Worm (Caenorhabditis elegans) whole organism, L4/young adult: ENCODE data around the gene F33G12.6.

ENCODE experiments used
- W03F9.2 ChIP-seq: fragments of 150-350 bp; optimal IDR thresholded peaks from 2 replicates; lab custom pipeline; 2014; ENCODE audit warnings: missing biosample characterization, missing genetic modification characterization
- dao-5 ChIP-seq: sonication (generic microtip); optimal IDR thresholded peaks from 2 replicates; lab custom pipeline; 2016; ENCODE audit warnings: missing genotype, missing genetic modification characterization, moderate library complexity, missing compliant biosample characterization
- him-1 ChIP-seq: sonication (generic microtip); optimal IDR thresholded peaks from 2 replicates; lab custom pipeline; 2016; ENCODE audit warnings: missing genotype, missing genetic modification reagents, missing genetic modification characterization, missing compliant biosample characterization

Gene F33G12.6

ce11 chrII:5049865-5050342 is at the start of gene F33G12.6:
TSS of gene F33G12.6 (plus strand) at chrII:5049915.
- TF ChIP-seq W03F9.2 (tag; lab: Kevin White, UChicago) = no peak
- TF ChIP-seq him-1 (tag; lab: Kevin White, UChicago) = no peak
- no peak for TF ChIP-seq dao-5 (tag; lab: Kevin White, UChicago)

DNA sequence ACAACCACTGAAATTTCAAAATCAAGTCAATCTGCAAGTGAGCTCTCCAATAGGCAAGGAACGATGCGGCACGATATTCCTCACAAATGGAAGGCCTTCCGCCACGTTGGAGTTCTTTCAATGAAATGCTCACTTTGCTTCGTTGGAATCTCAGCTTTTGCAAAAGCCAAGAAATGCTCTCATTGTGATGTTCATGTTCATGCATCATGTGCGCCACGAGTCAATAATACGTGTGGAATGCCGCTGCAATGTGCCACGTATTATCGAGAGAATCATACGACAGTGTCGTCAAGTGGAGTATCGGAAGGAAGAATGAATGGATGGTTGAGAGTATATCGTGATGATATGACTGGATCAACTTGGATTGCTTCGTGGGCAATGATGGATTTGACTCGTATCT is 47.8 kb upstream of the F33G12.6 start:
- no peak for TF ChIP-seq dao-5 (tag; lab: Kevin White, UChicago)
- TF ChIP-seq W03F9.2 (tag; lab: Kevin White, UChicago) = no peak
- no peak for TF ChIP-seq him-1 (tag; lab: Kevin White, UChicago)

DNA sequence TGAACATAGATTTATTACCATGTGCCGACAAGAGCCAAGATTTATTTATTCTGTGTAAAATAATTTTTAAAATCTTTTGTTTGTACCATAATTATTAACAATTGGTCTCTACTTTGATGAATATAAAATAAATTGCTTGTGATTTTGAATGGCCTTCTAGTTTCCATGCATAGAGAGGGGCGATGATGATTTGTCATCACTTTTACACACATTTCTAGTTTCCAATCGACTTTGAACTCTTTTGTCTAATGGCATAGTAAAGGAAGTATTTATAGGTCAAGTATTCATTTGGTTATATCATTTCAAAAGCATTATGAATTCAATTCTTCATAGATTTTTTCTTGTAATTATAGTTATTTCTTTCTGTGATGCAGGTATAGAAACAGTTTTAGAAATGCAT is 46.1 kb upstream of the F33G12.6 start, which contains the start of gene F59A6.10:
Gene F59A6.10 (plus strand): TSS at position 301 of the 400 bp plus-strand sequence.
- TF ChIP-seq him-1 (tag; lab: Kevin White, UChicago) = no peak
- no peak for TF ChIP-seq W03F9.2 (tag; lab: Kevin White, UChicago)
- TF ChIP-seq dao-5 (tag; lab: Kevin White, UChicago) = no peak

DNA sequence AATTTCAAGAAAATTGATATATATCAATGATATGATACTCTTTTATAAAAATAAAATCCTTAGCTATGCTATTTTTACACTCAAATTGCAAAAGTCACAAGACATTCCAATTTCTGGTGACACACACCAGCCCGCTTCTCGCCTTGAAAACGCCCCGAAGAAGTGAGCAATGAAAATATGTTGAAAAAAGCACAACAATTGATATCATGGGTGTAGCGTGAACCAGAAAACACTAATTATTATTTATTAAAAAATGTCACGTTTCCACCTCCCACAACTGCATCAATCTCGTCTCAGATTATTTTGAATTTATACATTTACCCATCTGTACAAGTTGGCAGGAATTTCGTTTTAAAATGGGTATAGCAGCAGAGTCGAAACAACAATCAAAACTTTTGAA is 44.9 kb upstream of the F33G12.6 start, which contains the start of gene F59A6.4:
Gene F59A6.4 (plus strand): TSS at position 301 of the 400 bp plus-strand sequence.
- TF ChIP-seq W03F9.2 (tag; lab: Kevin White, UChicago) (no peak), him-1 (tag; lab: Kevin White, UChicago) (no peak), dao-5 (tag; lab: Kevin White, UChicago) (no peak)

ce11 chrII:5008033-5008432 is 41.7 kb upstream of the F33G12.6 start, which contains the start of gene F59A6.3:
TSS of gene F59A6.3 (plus strand) at chrII:5008333.
- TF ChIP-seq dao-5 (tag; lab: Kevin White, UChicago) = no peak
- TF ChIP-seq him-1 (tag; lab: Kevin White, UChicago) = no peak
- TF ChIP-seq W03F9.2 (tag; lab: Kevin White, UChicago) = no peak

DNA sequence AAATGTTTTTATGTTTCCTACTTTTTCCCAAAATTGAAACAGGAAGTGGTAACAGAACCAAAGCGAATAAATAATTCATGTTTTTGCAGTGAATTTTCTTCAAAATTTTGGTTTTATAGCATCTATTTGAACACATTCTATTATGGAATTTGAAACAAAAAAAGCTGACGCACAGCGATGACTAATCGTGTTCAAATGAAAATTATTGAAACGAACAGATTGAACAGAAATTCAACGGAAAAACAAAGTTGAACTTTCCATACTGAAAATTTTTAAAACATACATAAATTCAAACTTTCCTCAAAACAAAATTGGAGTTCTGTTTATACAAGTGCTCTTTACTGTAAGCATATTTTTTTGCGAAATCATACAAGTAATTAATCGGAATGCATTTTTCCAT is 37.7 kb upstream of the F33G12.6 start, which contains the start of gene F59A6.12:
Gene F59A6.12 (minus strand): TSS at position 101 of the 400 bp plus-strand sequence.
- TF ChIP-seq him-1 (tag; lab: Kevin White, UChicago) (no peak), W03F9.2 (tag; lab: Kevin White, UChicago) (no peak), dao-5 (tag; lab: Kevin White, UChicago) (no peak)

DNA sequence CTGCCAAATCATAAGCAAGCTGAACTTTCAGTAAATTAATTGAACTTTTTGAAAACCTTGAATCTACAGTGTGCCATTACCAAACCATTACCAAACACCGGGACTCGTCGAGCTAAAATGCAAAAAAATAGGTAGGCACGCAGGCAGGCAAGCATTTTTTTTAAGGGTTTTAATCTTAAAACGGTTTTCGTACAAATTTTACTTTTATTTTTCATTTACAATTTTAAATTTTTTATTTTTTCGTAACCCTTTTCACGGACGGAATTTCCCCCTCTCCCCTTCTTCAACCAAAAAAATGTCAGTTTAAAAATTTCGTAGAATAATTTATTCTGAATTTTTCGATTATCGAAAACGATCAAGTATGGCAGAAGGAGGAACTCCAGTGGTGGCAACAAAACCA is 35.3 kb upstream of the F33G12.6 start, which contains the start of gene F59A6.2:
Gene F59A6.2 (plus strand): TSS at position 301 of the 400 bp plus-strand sequence.
- TF ChIP-seq dao-5 (tag; lab: Kevin White, UChicago) (no peak), W03F9.2 (tag; lab: Kevin White, UChicago) (no peak), him-1 (tag; lab: Kevin White, UChicago) (no peak)

DNA sequence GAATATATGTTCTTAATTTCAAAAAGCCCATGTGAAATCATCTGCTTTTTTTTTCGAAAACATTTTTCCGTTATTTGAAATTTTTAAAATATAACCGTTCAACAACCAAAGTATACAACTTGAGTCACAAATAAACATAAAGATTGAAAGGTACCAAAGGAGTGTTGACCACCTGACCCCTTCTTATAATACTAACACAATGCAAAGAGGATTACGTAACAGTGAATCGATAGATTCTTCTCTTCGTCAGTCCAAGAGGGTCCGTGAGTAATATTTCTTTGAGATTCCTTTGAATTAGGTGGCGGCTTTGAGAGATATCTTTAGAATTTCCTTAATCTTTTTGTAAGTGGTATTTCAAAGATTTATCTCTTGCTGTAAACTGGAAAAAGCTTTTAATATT is 33.6 kb upstream of the F33G12.6 start:
- no peak for TF ChIP-seq dao-5 (tag; lab: Kevin White, UChicago)
- TF ChIP-seq him-1 (tag; lab: Kevin White, UChicago) = no peak
- TF ChIP-seq W03F9.2 (tag; lab: Kevin White, UChicago) = no peak

DNA sequence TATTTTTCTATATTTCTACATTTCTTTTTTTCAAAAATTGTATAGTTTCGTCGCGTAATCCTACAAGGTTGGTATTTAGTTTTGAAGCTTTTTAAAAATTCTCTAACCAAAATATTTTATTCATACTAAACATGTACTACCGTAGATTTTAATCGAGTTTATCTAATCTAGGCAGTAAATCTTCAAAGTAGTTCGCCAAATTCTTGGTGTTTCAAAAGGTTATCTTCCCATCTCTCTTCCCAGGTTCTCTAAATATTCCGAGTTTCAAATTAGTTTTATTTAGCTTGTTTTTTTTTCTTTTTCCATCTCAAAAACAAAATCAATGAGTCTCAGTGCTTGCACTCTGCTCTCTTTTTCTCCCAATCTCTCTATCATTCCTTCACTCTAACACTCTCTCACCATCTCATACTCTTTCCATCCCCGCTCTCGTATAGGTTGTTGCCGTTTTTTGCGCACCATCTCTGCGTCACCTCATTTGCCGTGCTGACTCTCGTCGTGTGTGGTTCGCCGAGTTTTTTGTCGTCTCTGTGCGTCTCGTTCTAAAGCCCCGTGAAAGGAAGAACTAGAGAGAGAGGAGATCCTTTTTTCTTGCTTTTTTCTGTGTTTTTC is 32.6 kb upstream of the F33G12.6 start:
- peak; percentile 45 for TF ChIP-seq W03F9.2 (tag; lab: Kevin White, UChicago)
- no peak for TF ChIP-seq dao-5 (tag; lab: Kevin White, UChicago)
- peak; percentile 12 for TF ChIP-seq him-1 (tag; lab: Kevin White, UChicago)

- TF ChIP-seq W03F9.2 (tag; lab: Kevin White, UChicago) = no peak
- TF ChIP-seq dao-5 (tag; lab: Kevin White, UChicago) = no peak
- no peak for TF ChIP-seq him-1 (tag; lab: Kevin White, UChicago)
These were observed 31.1 kb upstream of the F33G12.6 start for ce11 chrII:5018578-5018977.

DNA sequence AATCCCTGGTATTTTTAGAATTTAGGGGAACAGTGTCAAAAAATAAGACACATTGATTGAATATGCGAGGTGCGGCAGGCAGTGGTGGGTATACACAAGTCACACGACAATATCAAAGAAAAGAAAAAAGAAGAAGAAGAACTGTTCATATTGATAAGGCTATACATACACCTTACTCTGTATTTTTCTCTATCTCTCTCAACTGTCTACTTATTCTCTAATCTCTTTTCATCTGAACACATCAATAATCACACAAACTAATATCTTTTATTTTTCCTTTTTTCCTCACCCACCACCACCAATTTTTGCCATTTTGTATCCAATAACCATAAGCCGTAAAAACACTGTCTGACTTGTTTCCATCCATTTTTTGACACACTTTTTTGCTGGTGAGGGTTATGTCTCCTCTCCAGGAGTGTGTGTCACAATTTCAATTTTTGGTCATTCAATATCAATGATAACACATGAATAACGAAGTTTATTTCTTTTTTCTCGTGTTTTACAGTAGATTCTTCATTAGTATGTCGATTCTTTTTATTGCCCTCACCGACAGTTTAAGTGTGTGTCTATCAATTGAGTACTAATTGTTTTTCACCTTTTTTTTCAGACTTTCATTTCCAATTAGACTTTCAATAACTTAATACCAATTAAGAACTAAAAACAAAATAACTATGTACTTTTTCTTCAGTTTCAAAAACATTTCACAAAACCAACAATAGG is 30.2 kb upstream of the F33G12.6 start:
- TF ChIP-seq W03F9.2 (tag; lab: Kevin White, UChicago) (no peak), dao-5 (tag; lab: Kevin White, UChicago) (no peak), him-1 (tag; lab: Kevin White, UChicago) (no peak)

- TF ChIP-seq W03F9.2 (tag; lab: Kevin White, UChicago) (no peak), him-1 (tag; lab: Kevin White, UChicago) (no peak), dao-5 (tag; lab: Kevin White, UChicago) (no peak)
These were observed 29.1 kb upstream of the F33G12.6 start for ce11 chrII:5020513-5021081.

ce11 chrII:5021518-5021917 is 28.2 kb upstream of the F33G12.6 start:
- TF ChIP-seq him-1 (tag; lab: Kevin White, UChicago) (no peak), dao-5 (tag; lab: Kevin White, UChicago) (no peak), W03F9.2 (tag; lab: Kevin White, UChicago) (no peak)
